Fruit fly (Drosophila melanogaster): ENCODE results near the gene Grik.

DNA sequence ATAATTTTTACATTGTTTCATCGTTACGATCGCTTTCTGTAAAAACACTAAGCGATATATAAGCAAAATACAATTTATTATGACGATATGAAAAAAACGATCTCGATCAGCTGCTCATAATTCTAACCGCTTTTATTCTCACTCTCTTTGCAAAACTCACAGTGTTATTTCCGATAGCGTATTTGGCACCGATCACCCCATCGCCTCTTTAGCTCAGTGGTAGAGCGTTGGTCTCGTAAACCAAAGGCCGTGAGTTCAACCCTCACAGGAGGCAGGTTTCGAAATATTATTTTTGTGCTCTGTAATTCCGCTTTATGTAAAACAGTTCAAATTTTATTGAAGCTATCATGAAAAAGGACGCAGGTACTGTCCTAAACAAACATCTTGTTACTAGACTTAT is 10.8 kb upstream of the Grik start:
- TF ChIP-seq pad (GFP tag; optimal IDR thresholded peaks at IDR 0.05) (no peak), tj (GFP tag; optimal IDR thresholded peaks at IDR 0.05) (no peak), kay (GFP tag; ENCODE audit: borderline replicate concordance) (no peak), Clk (GFP tag; optimal IDR thresholded peaks at IDR 0.05) (no peak), CG7045 (GFP tag; optimal IDR thresholded peaks at IDR 0.05) (no peak), CG5204 (GFP tag; optimal IDR thresholded peaks at IDR 0.05) (no peak), ovo (GFP tag; optimal IDR thresholded peaks at IDR 0.05) (no peak)
